Worm (Caenorhabditis elegans): ENCODE results near the gene K01A6.7.
A peak's percentile ranks its signal among the peaks of the same experiment; 100 is the strongest.

Gene K01A6.7

ce11 chrIV:11701878-11702277 lies 36.5 kb downstream of the K01A6.7 start:
- peak; percentile 16 for TF ChIP-seq nhr-28 (tag; optimal IDR thresholded peaks at IDR 0.05)
- peak; percentile 79 for TF ChIP-seq aha-1 (tag)
- no peak for TF ChIP-seq ZK546.5 (tag; optimal IDR thresholded peaks at IDR 0.05)
- peak in 1 of 2 experiments; percentile 33 for TF ChIP-seq unc-62 (GFP tag; optimal IDR thresholded peaks at IDR 0.05 in 1 of 2)
- TF ChIP-seq unc-62 (tag; optimal IDR thresholded peaks at IDR 0.05), result no peak
- peak; percentile 12 for TF ChIP-seq nhr-48 (tag; optimal IDR thresholded peaks at IDR 0.05)
- TF ChIP-seq hlh-30 (tag; optimal IDR thresholded peaks at IDR 0.05; ENCODE audit: insufficient read depth), result peak; percentile 19
- no peak for TF ChIP-seq pqm-1 (tag; optimal IDR thresholded peaks at IDR 0.05)
- no peak for TF ChIP-seq sdz-12 (GFP tag; optimal IDR thresholded peaks at IDR 0.05)
- TF ChIP-seq madf-5 (GFP tag; IDR thresholded peaks at IDR 0.05), result no peak
- peak; percentile 47 for TF ChIP-seq hlh-11 (tag; optimal IDR thresholded peaks at IDR 0.05)

ce11 chrIV:11700752-11701151 lies 37.6 kb downstream of the K01A6.7 start, which contains the start of gene dpy-20:
TSS of gene dpy-20 (minus strand) at chrIV:11700852.
- TF ChIP-seq lin-15B (tag; optimal IDR thresholded peaks at IDR 0.05), result no peak
- TF ChIP-seq Y75B8A.6 (GFP tag; IDR thresholded peaks at IDR 0.05), result no peak
- TF ChIP-seq Y48G9A.11 (GFP tag; IDR thresholded peaks at IDR 0.05), result no peak
- TF ChIP-seq nhr-25 (tag; optimal IDR thresholded peaks at IDR 0.05; ENCODE audit: borderline replicate concordance, insufficient read depth), result no peak
- no peak for TF ChIP-seq nhr-111 (GFP tag; optimal IDR thresholded peaks at IDR 0.05)
- no peak for TF ChIP-seq madf-5 (GFP tag; IDR thresholded peaks at IDR 0.05)
- no peak for TF ChIP-seq sdz-12 (GFP tag; optimal IDR thresholded peaks at IDR 0.05)
- TF ChIP-seq daf-19 (GFP tag; conservative IDR thresholded peaks at IDR 0.05), result no peak
- TF ChIP-seq nhr-48 (tag; optimal IDR thresholded peaks at IDR 0.05), result no peak
- no peak for TF ChIP-seq gei-8 (GFP tag; optimal IDR thresholded peaks at IDR 0.05)
- no peak for TF ChIP-seq lin-13 (GFP tag; optimal IDR thresholded peaks at IDR 0.05)
- TF ChIP-seq pqm-1 (tag; optimal IDR thresholded peaks at IDR 0.05), result no peak
- TF ChIP-seq snpc-1.2 (GFP tag; IDR thresholded peaks at IDR 0.05), result no peak

- no peak for TF ChIP-seq R02D3.7 (tag; optimal IDR thresholded peaks at IDR 0.05)
- no peak for TF ChIP-seq pqm-1 (tag; optimal IDR thresholded peaks at IDR 0.05)
- no peak for TF ChIP-seq nhr-25 (tag; optimal IDR thresholded peaks at IDR 0.05; ENCODE audit: borderline replicate concordance, insufficient read depth)
- TF ChIP-seq mep-1 (tag; optimal IDR thresholded peaks at IDR 0.05), result no peak
- TF ChIP-seq ceh-20 (GFP tag; IDR thresholded peaks at IDR 0.05), result no peak
- TF ChIP-seq zip-11 (GFP tag; IDR thresholded peaks at IDR 0.05), result no peak
- no peak for TF ChIP-seq dve-1 (tag; optimal IDR thresholded peaks at IDR 0.05; ENCODE audit: insufficient read depth)
- TF ChIP-seq hlh-30 (tag; optimal IDR thresholded peaks at IDR 0.05; ENCODE audit: insufficient read depth), result peak; percentile 20
- no peak for TF ChIP-seq egl-27 (tag; optimal IDR thresholded peaks at IDR 0.05)
- TF ChIP-seq F26F4.8 (GFP tag; conservative IDR thresholded peaks at IDR 0.05), result no peak
- no peak for TF ChIP-seq lin-29 (GFP tag; IDR thresholded peaks at IDR 0.05)
- TF ChIP-seq mxl-3 (GFP tag; optimal IDR thresholded peaks at IDR 0.05), result peak; percentile 58
- TF ChIP-seq T26A8.4 (GFP tag; IDR thresholded peaks at IDR 0.05), result no peak
- peak; percentile 4 for TF ChIP-seq nhr-28 (tag; optimal IDR thresholded peaks at IDR 0.05)
- no peak for TF ChIP-seq F49E8.2 (tag; optimal IDR thresholded peaks at IDR 0.05; ENCODE audit: borderline replicate concordance)
- TF ChIP-seq daf-16 (GFP tag; optimal IDR thresholded peaks at IDR 0.05), result no peak
- no peak for TF ChIP-seq daf-16 (tag; optimal IDR thresholded peaks at IDR 0.05)
- TF ChIP-seq mdl-1 (tag; optimal IDR thresholded peaks at IDR 0.05), result no peak
- no peak for TF ChIP-seq ces-1 (GFP tag; optimal IDR thresholded peaks at IDR 0.05)
- no peak for TF ChIP-seq lsy-2 (tag; optimal IDR thresholded peaks at IDR 0.05)
- TF ChIP-seq attf-4 (tag; optimal IDR thresholded peaks at IDR 0.05), result no peak
- no peak for TF ChIP-seq cey-2 (tag; optimal IDR thresholded peaks at IDR 0.05; ENCODE audit: borderline replicate concordance, insufficient read depth)
- TF ChIP-seq nhr-11 (tag; optimal IDR thresholded peaks at IDR 0.05), result no peak
- peak in 1 of 2 experiments; percentile 16 for TF ChIP-seq unc-62 (GFP tag; optimal IDR thresholded peaks at IDR 0.05 in 1 of 2)
- TF ChIP-seq unc-62 (tag; optimal IDR thresholded peaks at IDR 0.05), result no peak
- TF ChIP-seq Y48G9A.11 (GFP tag; IDR thresholded peaks at IDR 0.05), result no peak
- no peak for TF ChIP-seq lir-3 (tag; optimal IDR thresholded peaks at IDR 0.05)
- TF ChIP-seq lim-7 (GFP tag; IDR thresholded peaks at IDR 0.05), result no peak
- no peak for TF ChIP-seq vab-7 (GFP tag; IDR thresholded peaks at IDR 0.05)
- TF ChIP-seq ceh-28 (tag; optimal IDR thresholded peaks at IDR 0.05), result no peak
- TF ChIP-seq lin-38 (GFP tag; IDR thresholded peaks at IDR 0.05), result no peak
- no peak for TF ChIP-seq ceh-44 (GFP tag; IDR thresholded peaks at IDR 0.05)
- TF ChIP-seq mxl-2 (GFP tag; conservative IDR thresholded peaks at IDR 0.05), result no peak
Observed at ce11 chrIV:11700100-11700499, 38.3 kb downstream of the K01A6.7 start.
